Fruit fly (Drosophila melanogaster) whole organism, embryonic: ENCODE data around the gene MSBP.

ENCODE experiments used
- B-H1 ChIP-seq: fragments of 200-800 bp; sonication (Bioruptor generic); IDR thresholded peaks from 3 replicates; pipeline ENCODE4 v1.3.6; 2022; ENCODE audit warnings: missing biosample characterization, missing genetic modification characterization
- fd96Cb ChIP-seq: fragments of 200-800 bp; sonication (Bioruptor generic); optimal IDR thresholded peaks from 2 replicates; lab custom pipeline; 2018; ENCODE audit warnings: missing biosample characterization, mild to moderate bottlenecking, missing genetic modification characterization, moderate library complexity

dm6 chrX:15886411-15887246 lies 3.3 kb downstream of the MSBP start:
- TF ChIP-seq B-H1 (GFP tag; lab: Robert Waterston, UW) (no peak), fd96Cb (no peak)
